Worm (Caenorhabditis elegans): ENCODE measurements around the gene cyp-13A2.

DNA sequence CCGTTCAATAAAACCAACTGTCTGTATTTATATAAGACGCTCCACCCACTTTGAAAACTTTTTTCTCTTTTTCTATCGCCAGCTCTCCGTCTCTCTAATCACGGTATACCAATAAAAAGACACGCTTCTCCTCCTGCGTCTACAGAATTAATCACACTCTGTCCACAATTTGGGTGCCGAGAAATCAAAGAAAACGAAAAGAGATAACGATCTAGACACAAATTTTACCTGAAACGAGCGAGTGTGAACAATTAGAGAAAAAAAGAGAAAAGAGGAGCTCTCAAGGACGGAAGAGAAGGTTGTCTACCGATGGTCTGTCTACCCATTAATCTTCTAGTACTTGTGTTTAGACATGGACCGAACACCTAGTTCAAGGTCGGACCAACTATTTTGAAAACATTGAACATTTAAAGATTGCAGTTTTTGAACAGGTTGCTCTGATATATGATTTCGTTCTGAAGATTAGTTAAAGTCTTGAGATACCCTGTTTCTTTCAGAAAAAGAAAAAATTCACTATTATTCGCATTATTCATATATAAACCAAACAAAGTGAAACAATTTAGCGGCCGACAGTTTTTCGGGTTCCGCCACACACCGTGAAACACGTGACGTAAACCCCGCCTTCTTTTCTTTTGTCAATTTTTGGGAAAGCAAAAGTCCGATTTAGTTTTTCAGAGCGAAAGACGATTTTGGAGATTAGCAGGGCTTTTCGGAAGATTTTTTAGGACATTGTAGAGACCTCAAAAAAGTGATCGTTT, at the start of gene cyp-13A2:
- no peak for TF ChIP-seq nhr-90 (tag; optimal IDR thresholded peaks at IDR 0.05)
- no peak for TF ChIP-seq sptf-2 (GFP tag; optimal IDR thresholded peaks at IDR 0.05)
- TF ChIP-seq ztf-28 (GFP tag; IDR thresholded peaks at IDR 0.05), result no peak
- TF ChIP-seq sea-2 (GFP tag; IDR thresholded peaks at IDR 0.05), result no peak
- peak; percentile 6 for TF ChIP-seq pha-4 (tag; optimal IDR thresholded peaks at IDR 0.05)
- no peak for TF ChIP-seq unc-62 (GFP tag; optimal IDR thresholded peaks at IDR 0.05)
- no peak for TF ChIP-seq ccch-3 (GFP tag; optimal IDR thresholded peaks at IDR 0.05)
- TF ChIP-seq ama-1 (optimal IDR thresholded peaks at IDR 0.05), result no peak
- no peak for TF ChIP-seq ama-1 (GFP tag; optimal IDR thresholded peaks at IDR 0.05)

All from whole organism, young adult.